Fruit fly (Drosophila melanogaster): ENCODE data around the gene CG32473.

Gene CG32473

DNA sequence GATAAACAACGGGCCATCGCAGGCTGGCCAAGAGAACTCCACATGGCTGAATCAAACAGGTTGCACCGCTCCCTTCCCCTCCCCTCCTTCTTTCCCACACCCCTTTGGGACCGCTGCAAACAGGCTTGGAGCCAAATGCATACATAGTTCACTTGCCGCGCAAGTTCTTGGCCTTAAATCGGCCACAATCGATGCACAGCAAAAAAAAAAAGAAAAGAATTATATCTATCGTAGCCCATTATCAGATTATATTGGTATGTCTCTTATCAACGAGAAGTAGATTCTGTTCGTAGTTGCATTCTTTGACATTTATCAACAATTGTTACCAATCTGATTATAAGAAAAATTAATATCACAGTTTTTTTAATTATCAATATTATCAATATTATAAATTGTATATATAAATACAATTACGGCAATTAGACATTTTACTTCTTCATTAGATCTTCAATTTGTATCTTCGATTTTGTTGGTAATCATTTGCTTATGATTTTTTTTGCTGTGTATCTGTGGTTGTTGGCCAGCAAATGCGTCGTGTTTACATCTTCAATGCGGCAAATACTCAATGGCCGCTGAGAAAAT, 3.0 kb downstream of the CG32473 start (continued):
- TF ChIP-seq ara (GFP tag; IDR thresholded peaks at IDR 0.05) (no peak), CG18262 (tag; optimal IDR thresholded peaks at IDR 0.05) (peak; percentile 85), CG18619 (GFP tag; optimal IDR thresholded peaks at IDR 0.05) (peak; percentile 14), CG14860 (GFP tag; IDR thresholded peaks at IDR 0.05; ENCODE audit: partially characterized antibody) (no peak), E2f2 (GFP tag; IDR thresholded peaks at IDR 0.05) (no peak), amos (GFP tag; IDR thresholded peaks at IDR 0.05; ENCODE audit: partially characterized antibody) (no peak), sc (optimal IDR thresholded peaks at IDR 0.05) (no peak), sc (GFP tag; optimal IDR thresholded peaks at IDR 0.05) (peak; percentile 61), CG12104 (GFP tag; optimal IDR thresholded peaks at IDR 0.05) (no peak), CG15514 (GFP tag; optimal IDR thresholded peaks at IDR 0.05) (no peak), CG8944 (GFP tag; optimal IDR thresholded peaks at IDR 0.05) (no peak), phol (tag; optimal IDR thresholded peaks at IDR 0.05) (peak; percentile 79), ken (GFP tag; IDR thresholded peaks at IDR 0.05) (no peak), sim (GFP tag; IDR thresholded peaks at IDR 0.05) (no peak), CG42726 (GFP tag; IDR thresholded peaks at IDR 0.05; ENCODE audit: partially characterized antibody) (no peak), CG15269 (tag; optimal IDR thresholded peaks at IDR 0.05) (peak; percentile 19), CG11085 (GFP tag; IDR thresholded peaks at IDR 0.05) (no peak), al (GFP tag; IDR thresholded peaks at IDR 0.05) (no peak), CG1024 (GFP tag; IDR thresholded peaks at IDR 0.05) (no peak), Ptx1 (GFP tag; IDR thresholded peaks at IDR 0.05) (no peak), Nf-YB (GFP tag; optimal IDR thresholded peaks at IDR 0.05) (peak; percentile 52), CG17568 (GFP tag; optimal IDR thresholded peaks at IDR 0.05) (no peak), CG32772 (GFP tag; IDR thresholded peaks at IDR 0.05) (no peak), ab (GFP tag; optimal IDR thresholded peaks at IDR 0.05) (no peak), CG13624 (GFP tag; optimal IDR thresholded peaks at IDR 0.05) (no peak), E2f1 (GFP tag; IDR thresholded peaks at IDR 0.05) (no peak), Dip2 (GFP tag; IDR thresholded peaks at IDR 0.05) (no peak), Oaz (GFP tag; IDR thresholded peaks at IDR 0.05) (no peak), CG3847 (GFP tag; IDR thresholded peaks at IDR 0.05) (no peak), Mes4 (GFP tag; optimal IDR thresholded peaks at IDR 0.05) (no peak), croc (GFP tag; conservative IDR thresholded peaks at IDR 0.05) (peak; percentile 13; the same call in 1 of the 3 replicates), Hey (tag; optimal IDR thresholded peaks at IDR 0.05) (no peak), CG9876 (GFP tag; optimal IDR thresholded peaks at IDR 0.05) (no peak), CG12219 (GFP tag; optimal IDR thresholded peaks at IDR 0.05) (no peak), Xrp1 (GFP tag; IDR thresholded peaks at IDR 0.05) (no peak), Optix (GFP tag; IDR thresholded peaks at IDR 0.05) (no peak), dmrt11E (tag; optimal IDR thresholded peaks at IDR 0.05) (peak; percentile 79), grau (tag; optimal IDR thresholded peaks at IDR 0.05) (peak; percentile 62), CG7556 (GFP tag; optimal IDR thresholded peaks at IDR 0.05) (peak; percentile 69), CG34422 (GFP tag; IDR thresholded peaks at IDR 0.05) (no peak), vnd (GFP tag; IDR thresholded peaks at IDR 0.05; ENCODE audit: partially characterized antibody) (no peak), CG7963 (GFP tag; IDR thresholded peaks at IDR 0.05; ENCODE audit: partially characterized antibody) (no peak), Sox102F (GFP tag; optimal IDR thresholded peaks at IDR 0.05) (peak; percentile 43), da (GFP tag; optimal IDR thresholded peaks at IDR 0.05) (no peak), crp (GFP tag; optimal IDR thresholded peaks at IDR 0.05) (no peak), CG10654 (GFP tag; optimal IDR thresholded peaks at IDR 0.05) (peak; percentile 10), CG3163 (GFP tag; optimal IDR thresholded peaks at IDR 0.05) (no peak), bowl (GFP tag; IDR thresholded peaks at IDR 0.05) (no peak), Drgx (GFP tag; IDR thresholded peaks at IDR 0.05) (peak; percentile 39; the same call in 1 of the 2 replicates), HLH4C (GFP tag; IDR thresholded peaks at IDR 0.05; ENCODE audit: partially characterized antibody) (no peak), CG3726 (GFP tag; IDR thresholded peaks at IDR 0.05) (no peak)
